Worm (Caenorhabditis elegans): ENCODE results near the gene str-185.

ce11 chrIV:4396052-4396821 is 33.6 kb downstream of the str-185 start:
- TF ChIP-seq ref-1 (GFP tag; conservative IDR thresholded peaks at IDR 0.05) (no peak), cog-1 (tag; optimal IDR thresholded peaks at IDR 0.05) (no peak), med-1 (GFP tag; optimal IDR thresholded peaks at IDR 0.05; ENCODE audit: insufficient read depth) (no peak)

Measured in whole organism, midembryonic.